Worm (Caenorhabditis elegans): Measurements from ENCODE around the gene C05E4.12.

Gene C05E4.12

DNA sequence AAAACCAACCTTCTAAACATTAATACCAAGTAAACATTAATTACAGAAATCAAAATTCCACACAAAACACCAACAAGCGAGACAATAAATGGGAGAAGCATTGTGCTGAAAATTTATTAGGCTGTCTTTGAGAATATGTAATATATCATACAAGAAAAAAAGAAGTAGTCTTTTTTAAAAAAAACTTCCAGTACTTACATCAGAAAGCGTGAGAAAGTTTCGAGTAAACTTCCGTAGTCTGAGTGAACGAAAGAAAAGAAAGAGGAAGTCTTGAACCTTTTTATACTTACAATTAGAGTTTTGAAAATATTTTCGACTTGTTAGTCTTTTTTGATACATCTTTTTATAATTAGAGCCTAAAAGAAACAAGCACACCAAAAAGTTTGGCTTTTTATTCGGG lies 42.1 kb downstream of the C05E4.12 start, which contains the start of gene srbc-40:
srbc-40 (minus strand) TSS at position 101 of the 400 bp plus-strand sequence.
- TF ChIP-seq pqm-1 (tag; optimal IDR thresholded peaks at IDR 0.05) (no peak), ceh-22 (tag; optimal IDR thresholded peaks at IDR 0.05) (no peak), ceh-30 (tag; optimal IDR thresholded peaks at IDR 0.05) (no peak), ttx-3 (tag; optimal IDR thresholded peaks at IDR 0.05) (no peak), ceh-9 (tag; optimal IDR thresholded peaks at IDR 0.05) (no peak), ceh-6 (GFP tag; optimal IDR thresholded peaks at IDR 0.05) (no peak), ceh-2 (tag; optimal IDR thresholded peaks at IDR 0.05) (no peak), unc-42 (tag; optimal IDR thresholded peaks at IDR 0.05) (no peak), elt-4 (tag; optimal IDR thresholded peaks at IDR 0.05) (no peak), ceh-34 (tag; optimal IDR thresholded peaks at IDR 0.05) (no peak), rnt-1 (tag; optimal IDR thresholded peaks at IDR 0.05) (no peak), syd-9 (tag; optimal IDR thresholded peaks at IDR 0.05) (no peak), hlh-13 (GFP tag; optimal IDR thresholded peaks at IDR 0.05) (no peak), ahr-1 (tag; optimal IDR thresholded peaks at IDR 0.05) (no peak), ceh-24 (tag; optimal IDR thresholded peaks at IDR 0.05) (no peak), unc-3 (GFP tag; conservative IDR thresholded peaks at IDR 0.05) (no peak), unc-3 (tag; optimal IDR thresholded peaks at IDR 0.05) (no peak)

DNA sequence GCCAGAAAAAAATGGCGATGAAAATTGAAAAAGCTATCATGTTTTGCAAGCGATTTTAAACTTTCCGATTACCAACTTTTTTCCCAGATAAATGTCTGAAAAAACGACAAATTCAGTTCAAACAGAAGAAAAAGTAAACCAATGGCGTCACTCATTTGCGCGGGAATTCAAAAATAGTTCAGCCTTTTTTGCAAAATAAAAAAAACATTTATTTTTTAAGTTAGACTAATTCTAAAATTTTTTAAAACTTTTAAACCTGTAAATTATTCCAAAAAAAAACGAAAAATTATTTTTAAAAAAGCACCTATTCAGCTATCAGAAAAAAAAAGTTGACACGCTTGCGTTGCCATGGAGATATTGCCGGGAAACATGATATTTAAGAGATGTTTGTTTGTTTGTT lies 48.9 kb downstream of the C05E4.12 start, which contains the start of gene cyp-33C11:
cyp-33C11 (minus strand) TSS at position 101 of the 400 bp plus-strand sequence.
- TF ChIP-seq ceh-9 (tag; optimal IDR thresholded peaks at IDR 0.05), result no peak
- TF ChIP-seq madf-2 (tag; optimal IDR thresholded peaks at IDR 0.05), result no peak
- no peak for TF ChIP-seq ahr-1 (tag; optimal IDR thresholded peaks at IDR 0.05)
- no peak for TF ChIP-seq hlh-30 (tag; optimal IDR thresholded peaks at IDR 0.05; ENCODE audit: insufficient read depth)
- TF ChIP-seq unc-3 (GFP tag; conservative IDR thresholded peaks at IDR 0.05), result no peak
- TF ChIP-seq unc-3 (tag; optimal IDR thresholded peaks at IDR 0.05), result no peak
- no peak for TF ChIP-seq ets-4 (tag; optimal IDR thresholded peaks at IDR 0.05)
- no peak for TF ChIP-seq ceh-2 (tag; optimal IDR thresholded peaks at IDR 0.05)
- no peak for TF ChIP-seq syd-9 (tag; optimal IDR thresholded peaks at IDR 0.05)
- no peak for TF ChIP-seq ceh-30 (tag; optimal IDR thresholded peaks at IDR 0.05)
- TF ChIP-seq ztf-16 (tag; optimal IDR thresholded peaks at IDR 0.05), result no peak
- no peak for TF ChIP-seq fax-1 (tag; optimal IDR thresholded peaks at IDR 0.05)
- no peak for TF ChIP-seq tbx-2 (tag; optimal IDR thresholded peaks at IDR 0.05)
- TF ChIP-seq hlh-6 (tag; optimal IDR thresholded peaks at IDR 0.05), result no peak
- TF ChIP-seq hlh-15 (tag; optimal IDR thresholded peaks at IDR 0.05), result no peak
- no peak for TF ChIP-seq ttx-3 (tag; optimal IDR thresholded peaks at IDR 0.05)
- no peak for TF ChIP-seq odd-2 (tag; optimal IDR thresholded peaks at IDR 0.05)
